Fruit fly (Drosophila melanogaster) whole organism, larva: ENCODE data around the gene Sur.

Source experiments
- noc ChIP-seq: fragments of 200-800 bp; sonication (Bioruptor generic); optimal IDR thresholded peaks from 3 replicates; lab custom pipeline; 2019; ENCODE audit warnings: missing biosample characterization, mild to moderate bottlenecking, missing genetic modification characterization, moderate library complexity

The Sur gene

dm6 chr2L:10198911-10199310, at the start of gene Sur:
Gene Sur (minus strand): TSS chr2L:10199117.
- TF ChIP-seq noc (tag; lab: Kevin White, UChicago): no peak

dm6 chr2L:10246785-10247190, 47.9 kb upstream of the Sur start, which contains the start of gene chico:
Gene chico (minus strand): TSS chr2L:10247078.
- TF ChIP-seq noc (tag; lab: Kevin White, UChicago): no peak

- TF ChIP-seq noc (tag; lab: Kevin White, UChicago): no peak
These were observed 40.1 kb upstream of the Sur start, which contains the start of gene me31B for dm6 chr2L:10238726-10239652. Gene me31B (plus strand): TSS chr2L:10239341.

- no peak for TF ChIP-seq noc (tag; lab: Kevin White, UChicago)
These were observed 39.0 kb upstream of the Sur start, which contains the start of gene mthl15 for dm6 chr2L:10237725-10238446. Gene mthl15 (minus strand): TSS chr2L:10238317.

- TF ChIP-seq noc (tag; lab: Kevin White, UChicago): no peak
These were observed 33.9 kb upstream of the Sur start for dm6 chr2L:10232827-10233226.

- no peak for TF ChIP-seq noc (tag; lab: Kevin White, UChicago)
These were observed 33.4 kb upstream of the Sur start, which contains the start of gene eEF1delta for dm6 chr2L:10232152-10232816. Gene eEF1delta (plus strand): TSS chr2L:10232507.

dm6 chr2L:10231510-10231909, 32.6 kb upstream of the Sur start, which contains the start of gene ova:
Gene ova (minus strand): TSS chr2L:10231692.
- TF ChIP-seq noc (tag; lab: Kevin White, UChicago): no peak

dm6 chr2L:10231092-10231494, 32.2 kb upstream of the Sur start:
- no peak for TF ChIP-seq noc (tag; lab: Kevin White, UChicago)

dm6 chr2L:10230455-10230854, 31.5 kb upstream of the Sur start:
- TF ChIP-seq noc (tag; lab: Kevin White, UChicago): no peak

- no peak for TF ChIP-seq noc (tag; lab: Kevin White, UChicago)
These were observed 27.9 kb upstream of the Sur start, which contains the start of gene CG5708 for dm6 chr2L:10226724-10227407. Gene CG5708 (minus strand): TSS chr2L:10226808.

- no peak for TF ChIP-seq noc (tag; lab: Kevin White, UChicago)
These were observed 27.4 kb upstream of the Sur start for dm6 chr2L:10226213-10226723.

- TF ChIP-seq noc (tag; lab: Kevin White, UChicago): no peak
These were observed 23.8 kb upstream of the Sur start, which contains the start of gene Bcs1 for dm6 chr2L:10222550-10223231. Gene Bcs1 (plus strand): TSS chr2L:10222657.

dm6 chr2L:10221387-10221705, 22.4 kb upstream of the Sur start:
- TF ChIP-seq noc (tag; lab: Kevin White, UChicago): no peak
